Worm (Caenorhabditis elegans): ENCODE data around the gene M151.10.

ce11 chrII:3670956-3671355 lies 30.9 kb upstream of the M151.10 start, which contains the start of gene srx-98:
- no peak for TF ChIP-seq med-1 (GFP tag; optimal IDR thresholded peaks at IDR 0.05; ENCODE audit: insufficient read depth)
- no peak for TF ChIP-seq flt-1 (GFP tag; IDR thresholded peaks at IDR 0.05)
- no peak for TF ChIP-seq klf-2 (GFP tag; conservative IDR thresholded peaks at IDR 0.05)

Data from whole organism, midembryonic.